Fruit fly (Drosophila melanogaster) whole organism, embryonic: ENCODE results near the gene Prp3.
A peak's percentile ranks its signal among the peaks of the same experiment; 100 is the strongest.

Source experiments
- Abd-B ChIP-seq: fragments of 200-800 bp; sonication (Bioruptor generic); optimal IDR thresholded peaks from 2 replicates; lab custom pipeline; 2018; ENCODE audit warnings: missing biosample characterization, mild to moderate bottlenecking, missing genetic modification characterization, moderate library complexity
- Atf6 ChIP-seq: fragments of 200-800 bp; sonication (Bioruptor generic); IDR thresholded peaks from 2 replicates; pipeline ENCODE4 v1.3.6; 2022; ENCODE audit warnings: missing biosample characterization, missing genetic modification characterization
- B-H2 ChIP-seq: fragments of 200-800 bp; sonication (Bioruptor generic); optimal IDR thresholded peaks from 2 replicates; lab custom pipeline; 2018; ENCODE audit warnings: missing biosample characterization, mild to moderate bottlenecking, missing genetic modification characterization
- CG1024 ChIP-seq: fragments of 200-800 bp; sonication (Bioruptor generic); IDR thresholded peaks from 2 replicates; pipeline ENCODE4 v1.3.6; 2022; ENCODE audit warnings: missing biosample characterization, missing genetic modification characterization
- CG11723 ChIP-seq: fragments of 200-800 bp; sonication (Bioruptor generic); optimal IDR thresholded peaks from 2 replicates; lab custom pipeline; 2017; ENCODE audit warnings: missing biosample characterization, mild to moderate bottlenecking, missing genetic modification characterization
- CG13894 ChIP-seq: fragments of 200-800 bp; sonication (Bioruptor generic); optimal IDR thresholded peaks from 3 replicates; lab custom pipeline; 2018; ENCODE audit warnings: missing biosample characterization, mild to moderate bottlenecking, missing genetic modification characterization, moderate library complexity
- CG1529 ChIP-seq: fragments of 200-800 bp; sonication (Bioruptor generic); optimal IDR thresholded peaks from 3 replicates; lab custom pipeline; 2018; ENCODE audit warnings: missing biosample characterization, missing genetic modification characterization
- CG15696 ChIP-seq: fragments of 200-800 bp; sonication (Bioruptor generic); optimal IDR thresholded peaks from 2 replicates; lab custom pipeline; 2019; ENCODE audit warnings: missing biosample characterization, mild to moderate bottlenecking, missing genetic modification characterization, moderate library complexity
- CG1603 ChIP-seq: fragments of 200-800 bp; sonication (Bioruptor generic); optimal IDR thresholded peaks from 2 replicates; lab custom pipeline; 2019; ENCODE audit warnings: missing biosample characterization, mild to moderate bottlenecking, missing genetic modification characterization, moderate library complexity
- CG17385 ChIP-seq: fragments of 200-800 bp; sonication (Bioruptor generic); optimal IDR thresholded peaks from 3 replicates; lab custom pipeline; 2018; ENCODE audit warnings: missing biosample characterization, mild to moderate bottlenecking, missing genetic modification characterization
- CG2678 ChIP-seq: fragments of 200-800 bp; sonication (Bioruptor generic); optimal IDR thresholded peaks from 3 replicates; lab custom pipeline; 2019; ENCODE audit warnings: missing biosample characterization, mild to moderate bottlenecking, missing genetic modification characterization, moderate library complexity
- CG31365 ChIP-seq: fragments of 200-800 bp; sonication (Bioruptor generic); optimal IDR thresholded peaks from 2 replicates; lab custom pipeline; 2018; ENCODE audit warnings: missing biosample characterization, mild to moderate bottlenecking, missing genetic modification characterization
- CG32772 ChIP-seq: fragments of 200-800 bp; sonication (Bioruptor generic); IDR thresholded peaks from 2 replicates; pipeline ENCODE4 v1.3.6; 2022; ENCODE audit warnings: missing biosample characterization, missing genetic modification characterization
- CG3407 ChIP-seq: fragments of 200-800 bp; sonication (Bioruptor generic); optimal IDR thresholded peaks from 2 replicates; lab custom pipeline; 2018; ENCODE audit warnings: missing biosample characterization, mild to moderate bottlenecking, missing genetic modification characterization
- CG3995 ChIP-seq: fragments of 200-800 bp; sonication (Bioruptor generic); optimal IDR thresholded peaks from 3 replicates; lab custom pipeline; 2016; ENCODE audit warnings: missing biosample characterization, missing genetic modification characterization
- CG4404 ChIP-seq: fragments of 200-800 bp; sonication (Bioruptor generic); IDR thresholded peaks from 2 replicates; pipeline ENCODE4 v1.3.6; 2022; ENCODE audit warnings: missing biosample characterization, missing genetic modification characterization
- CG4854 ChIP-seq: fragments of 200-800 bp; sonication (Bioruptor generic); optimal IDR thresholded peaks from 2 replicates; lab custom pipeline; 2016; ENCODE audit warnings: missing biosample characterization, missing genetic modification characterization, inconsistent platforms
- CG7372 ChIP-seq: fragments of 200-800 bp; sonication (Bioruptor generic); IDR thresholded peaks from 2 replicates; pipeline ENCODE4 v1.3.6; 2022; ENCODE audit warnings: missing biosample characterization, missing genetic modification characterization
- CG7786 ChIP-seq: fragments of 200-800 bp; sonication (Bioruptor generic); optimal IDR thresholded peaks from 2 replicates; lab custom pipeline; 2016; ENCODE audit warnings: missing biosample characterization, missing genetic modification characterization
- CG9932 ChIP-seq: fragments of 200-800 bp; sonication (Bioruptor generic); IDR thresholded peaks from 2 replicates; pipeline ENCODE4 v1.3.6; 2022; ENCODE audit warnings: missing biosample characterization, missing genetic modification characterization
- Doc2 ChIP-seq: fragments of 200-800 bp; sonication (Bioruptor generic); IDR thresholded peaks from 2 replicates; pipeline ENCODE4 v1.3.6; 2022; ENCODE audit warnings: missing biosample characterization, missing genetic modification characterization
- Dref ChIP-seq: fragments of 200-800 bp; sonication (Bioruptor generic); IDR thresholded peaks from 2 replicates; pipeline ENCODE4 v1.3.6; 2022; ENCODE audit warnings: missing biosample characterization, missing genetic modification characterization
- Gsc ChIP-seq: fragments of 200-800 bp; sonication (Bioruptor generic); IDR thresholded peaks from 2 replicates; pipeline ENCODE4 v1.3.6; 2022; ENCODE audit warnings: missing biosample characterization, missing genetic modification characterization
- Hr3 ChIP-seq: fragments of 200-800 bp; sonication (Bioruptor generic); optimal IDR thresholded peaks from 3 replicates; lab custom pipeline; 2016; ENCODE audit warnings: missing biosample characterization, missing genetic modification characterization
- MTF-1 ChIP-seq: fragments of 200-800 bp; sonication (Bioruptor generic); optimal IDR thresholded peaks from 2 replicates; lab custom pipeline; 2018; ENCODE audit warnings: missing biosample characterization, mild to moderate bottlenecking, missing genetic modification characterization, borderline replicate concordance
- Mes4 ChIP-seq: fragments of 200-800 bp; sonication (Bioruptor generic); optimal IDR thresholded peaks from 2 replicates; lab custom pipeline; 2016; ENCODE audit warnings: missing biosample characterization, missing genetic modification characterization
- Mrtf ChIP-seq: fragments of 200-800 bp; sonication (Bioruptor generic); IDR thresholded peaks from 3 replicates; pipeline ENCODE4 v1.3.6; 2022; ENCODE audit warnings: missing biosample characterization, missing genetic modification characterization
- NFAT ChIP-seq: fragments of 200-800 bp; sonication (Bioruptor generic); IDR thresholded peaks from 2 replicates; pipeline ENCODE4 v1.3.6; 2022; ENCODE audit warnings: missing biosample characterization, missing genetic modification characterization
- Poxn ChIP-seq: fragments of 200-800 bp; sonication (Bioruptor generic); IDR thresholded peaks from 2 replicates; pipeline ENCODE4 v1.3.6; 2022; ENCODE audit warnings: missing biosample characterization, missing genetic modification characterization
- Scr ChIP-seq: fragments of 200-800 bp; sonication (Bioruptor generic); IDR thresholded peaks from 2 replicates; pipeline ENCODE4 v1.3.6; 2022; ENCODE audit warnings: missing biosample characterization, missing genetic modification characterization; ENCODE audit not compliant: partially characterized antibody
- Sox100B ChIP-seq: fragments of 200-800 bp; sonication (Bioruptor generic); optimal IDR thresholded peaks from 3 replicates; lab custom pipeline; 2018; ENCODE audit warnings: missing biosample characterization, mild to moderate bottlenecking, missing genetic modification characterization
- Sry-δ ChIP-seq: fragments of 200-800 bp; sonication (Bioruptor generic); optimal IDR thresholded peaks from 2 replicates; lab custom pipeline; 2016; ENCODE audit warnings: missing biosample characterization, missing genetic modification characterization
- Ssrp ChIP-seq: fragments of 200-800 bp; sonication (Bioruptor generic); optimal IDR thresholded peaks from 2 replicates; lab custom pipeline; 2018; ENCODE audit warnings: missing biosample characterization, mild to moderate bottlenecking, missing genetic modification characterization, moderate library complexity
- ara ChIP-seq: fragments of 200-800 bp; sonication (Bioruptor generic); IDR thresholded peaks from 2 replicates; pipeline ENCODE4 v1.3.6; 2022; ENCODE audit warnings: missing biosample characterization, missing genetic modification characterization
- br ChIP-seq: fragments of >200 bp; optimal IDR thresholded peaks from 2 replicates; lab custom pipeline; 2017
- chinmo ChIP-seq: fragments of 200-800 bp; sonication (Bioruptor generic); IDR thresholded peaks from 4 replicates; pipeline ENCODE4 v1.3.6; 2022; ENCODE audit warnings: missing biosample characterization, missing genetic modification characterization; ENCODE audit not compliant: partially characterized antibody
- dysf ChIP-seq: fragments of 200-800 bp; sonication (Bioruptor generic); IDR thresholded peaks from 3 replicates; pipeline ENCODE4 v1.3.6; 2022; ENCODE audit warnings: missing biosample characterization, missing genetic modification characterization
- ems ChIP-seq: fragments of 200-800 bp; sonication (Bioruptor generic); optimal IDR thresholded peaks from 3 replicates; lab custom pipeline; 2016; ENCODE audit warnings: missing biosample characterization, missing genetic modification characterization
- fd64A ChIP-seq: fragments of 200-800 bp; sonication (Bioruptor generic); optimal IDR thresholded peaks from 3 replicates; lab custom pipeline; 2018; ENCODE audit warnings: missing biosample characterization, mild to moderate bottlenecking, missing genetic modification characterization
- gsb-n ChIP-seq: fragments of 200-800 bp; sonication (Bioruptor generic); optimal IDR thresholded peaks from 3 replicates; lab custom pipeline; 2018; ENCODE audit warnings: missing biosample characterization, mild to moderate bottlenecking, missing genetic modification characterization
- lbe ChIP-seq: fragments of 200-800 bp; sonication (Bioruptor generic); optimal IDR thresholded peaks from 2 replicates; lab custom pipeline; 2016; ENCODE audit warnings: missing biosample characterization, mild to moderate bottlenecking, missing genetic modification characterization
- lov ChIP-seq, 2 experiments: fragments of 200-800 bp in 1 of 2; fragments of >200 bp in 1 of 2; sonication (Bioruptor generic) in 1 of 2; IDR thresholded peaks in 1 of 2; optimal IDR thresholded peaks in 1 of 2; 2 replicates in 1 of 2; 3 replicates in 1 of 2; pipeline versions ENCODE4 v1.3.6 to Lab custom; 2017 to 2022; ENCODE audit warnings: missing biosample characterization in 1 of 2, missing genetic modification characterization in 1 of 2
- luna ChIP-seq: fragments of 200-800 bp; sonication (Bioruptor generic); optimal IDR thresholded peaks from 2 replicates; lab custom pipeline; 2016; ENCODE audit warnings: missing biosample characterization, missing genetic modification characterization
- mam ChIP-seq: fragments of 200-800 bp; sonication (Bioruptor generic); optimal IDR thresholded peaks from 3 replicates; lab custom pipeline; 2016; ENCODE audit warnings: missing biosample characterization, missing genetic modification characterization
- phol ChIP-seq: fragments of 200-800 bp; sonication (Bioruptor generic); optimal IDR thresholded peaks from 3 replicates; lab custom pipeline; 2018; ENCODE audit warnings: missing biosample characterization, mild to moderate bottlenecking, missing genetic modification characterization, moderate library complexity
- pum ChIP-seq: fragments of 200-800 bp; sonication (Bioruptor generic); optimal IDR thresholded peaks from 2 replicates; lab custom pipeline; 2016; ENCODE audit warnings: missing biosample characterization, missing genetic modification characterization
- repo ChIP-seq: fragments of 200-800 bp; sonication (Bioruptor generic); optimal IDR thresholded peaks from 2 replicates; lab custom pipeline; 2016; ENCODE audit warnings: missing biosample characterization, missing genetic modification characterization
- sens-2 ChIP-seq: fragments of 200-800 bp; sonication (Bioruptor generic); IDR thresholded peaks from 2 replicates; pipeline ENCODE4 v1.3.6; 2022; ENCODE audit warnings: missing biosample characterization, missing genetic modification characterization
- slou ChIP-seq: fragments of 200-800 bp; sonication (Bioruptor generic); optimal IDR thresholded peaks from 3 replicates; lab custom pipeline; 2016; ENCODE audit warnings: missing biosample characterization, missing genetic modification characterization
- twi ChIP-seq: fragments of 200-800 bp; optimal IDR thresholded peaks from 2 replicates; lab custom pipeline; 2019; ENCODE audit warnings: missing biosample characterization, mild to moderate bottlenecking, missing genetic modification characterization, moderate library complexity
- zen ChIP-seq: fragments of 200-800 bp; sonication (Bioruptor generic); optimal IDR thresholded peaks from 3 replicates; lab custom pipeline; 2018; ENCODE audit warnings: missing biosample characterization, mild to moderate bottlenecking, missing genetic modification characterization, moderate library complexity
- zfh1 ChIP-seq: fragments of 200-800 bp; sonication (Bioruptor generic); IDR thresholded peaks from 3 replicates; pipeline ENCODE4 v1.3.6; 2022; ENCODE audit warnings: missing biosample characterization, missing genetic modification characterization

Gene Prp3

dm6 chr3L:19932917-19933316 is 22.8 kb downstream of the Prp3 start (continued):
- TF ChIP-seq Abd-B (GFP tag; lab: Kevin White, UChicago) = no peak
- TF ChIP-seq CG31365 (tag; lab: Kevin White, UChicago) = peak; percentile 45
- no peak for TF ChIP-seq Sry-δ (GFP tag; lab: Kevin White, UChicago)
- no peak for TF ChIP-seq Scr (GFP tag; lab: Robert Waterston, UW)
- peak; percentile 11 for TF ChIP-seq CG7786 (GFP tag; lab: Kevin White, UChicago)
- TF ChIP-seq zfh1 = no peak
- no peak for TF ChIP-seq zen (tag; lab: Kevin White, UChicago)
- peak; percentile 24 for TF ChIP-seq ems (GFP tag; lab: Kevin White, UChicago)
- TF ChIP-seq CG13894 (tag; lab: Kevin White, UChicago) = no peak
- no peak for TF ChIP-seq lbe (GFP tag; lab: Kevin White, UChicago)
- no peak for TF ChIP-seq repo (GFP tag; lab: Kevin White, UChicago)
- no peak for TF ChIP-seq Gsc (GFP tag; lab: Robert Waterston, UW)
- TF ChIP-seq slou (GFP tag; lab: Kevin White, UChicago) = no peak
- TF ChIP-seq mam (GFP tag; lab: Kevin White, UChicago) = no peak
- TF ChIP-seq Mes4 (GFP tag; lab: Kevin White, UChicago) = no peak
- TF ChIP-seq Mrtf (GFP tag; lab: Robert Waterston, UW) = no peak
- peak; percentile 77 for TF ChIP-seq sens-2 (GFP tag; lab: Robert Waterston, UW)
- no peak for TF ChIP-seq br (lab: Kevin White, UChicago)
- peak; percentile 44; the same call in 1 of the 3 replicates for TF ChIP-seq dysf (GFP tag; lab: Robert Waterston, UW)
- TF ChIP-seq CG1603 (tag; lab: Kevin White, UChicago) = peak; percentile 47
- no peak for TF ChIP-seq phol
- peak; percentile 78 for TF ChIP-seq CG7372 (GFP tag; lab: Robert Waterston, UW)
- TF ChIP-seq gsb-n (tag; lab: Kevin White, UChicago) = no peak
- no peak for TF ChIP-seq CG15696
- TF ChIP-seq MTF-1 (GFP tag; lab: Kevin White, UChicago) = peak; percentile 27
- TF ChIP-seq CG1024 = no peak
- no peak; the same call in 1 of the 2 replicates for TF ChIP-seq ara
- no peak for TF ChIP-seq CG3407 (GFP tag; lab: Kevin White, UChicago)
- peak; percentile 31 for TF ChIP-seq luna (GFP tag; lab: Kevin White, UChicago)
- TF ChIP-seq pum (GFP tag; lab: Kevin White, UChicago) = no peak
- TF ChIP-seq NFAT (GFP tag; lab: Robert Waterston, UW) = no peak
- TF ChIP-seq CG11723 = peak; percentile 25
- peak; percentile 59 for TF ChIP-seq CG2678 (tag; lab: Kevin White, UChicago)
- TF ChIP-seq CG4854 (GFP tag; lab: Kevin White, UChicago) = peak; percentile 12
- TF ChIP-seq Ssrp (tag; lab: Kevin White, UChicago) = no peak
- TF ChIP-seq CG1529 = peak; percentile 5
- TF ChIP-seq B-H2 (GFP tag; lab: Kevin White, UChicago) = peak; percentile 36
- peak; percentile 17 for TF ChIP-seq Sox100B (GFP tag; lab: Kevin White, UChicago)
- TF ChIP-seq CG3995 (GFP tag; lab: Kevin White, UChicago) = no peak
- no peak for TF ChIP-seq Dref (GFP tag; lab: Robert Waterston, UW)
- TF ChIP-seq chinmo (GFP tag; lab: Robert Waterston, UW) = 0 out of 4 replicates have a peak, but pooled peaks have one; percentile 60
- peak; percentile 53 for TF ChIP-seq CG17385 (GFP tag; lab: Kevin White, UChicago)
- TF ChIP-seq CG32772 = no peak
- no peak for TF ChIP-seq Doc2 (GFP tag; lab: Robert Waterston, UW)
- no peak for TF ChIP-seq CG9932 (GFP tag; lab: Robert Waterston, UW)
- no peak for TF ChIP-seq lov (optimal IDR thresholded peaks at IDR 0.05; lab: Kevin White, UChicago)
- no peak for TF ChIP-seq lov (GFP tag; IDR thresholded peaks at IDR 0.05; lab: Robert Waterston, UW)
- TF ChIP-seq Hr3 (GFP tag; lab: Kevin White, UChicago) = no peak
- no peak for TF ChIP-seq Poxn (GFP tag; lab: Robert Waterston, UW)
- peak; percentile 37 for TF ChIP-seq fd64A (GFP tag; lab: Kevin White, UChicago)
- no peak for TF ChIP-seq CG4404 (GFP tag; lab: Robert Waterston, UW)
- TF ChIP-seq twi (tag; lab: Kevin White, UChicago) = no peak
- peak; percentile 59; the same call in 1 of the 2 replicates for TF ChIP-seq Atf6 (GFP tag; lab: Robert Waterston, UW)
